Worm (Caenorhabditis elegans): ENCODE data around the gene oac-39.

oac-39 gene

ce11 chrV:251652-252051 is at the start of gene oac-39:
oac-39 (minus strand) TSS chrV:251752.
- no peak for TF ChIP-seq ZK546.5 (tag; optimal IDR thresholded peaks at IDR 0.05)
- TF ChIP-seq mdl-1 (tag; optimal IDR thresholded peaks at IDR 0.05) = no peak
- TF ChIP-seq T26A8.4 (GFP tag; IDR thresholded peaks at IDR 0.05) = no peak
- TF ChIP-seq egl-43 (GFP tag; IDR thresholded peaks at IDR 0.05) = no peak
- TF ChIP-seq mes-2 (tag; optimal IDR thresholded peaks at IDR 0.05; ENCODE audit: poor library complexity, severe bottlenecking) = no peak
- no peak for TF ChIP-seq nhr-76 (tag; optimal IDR thresholded peaks at IDR 0.05)
- TF ChIP-seq dmd-8 (GFP tag; IDR thresholded peaks at IDR 0.05) = no peak
- TF ChIP-seq arid-1 (GFP tag; conservative IDR thresholded peaks at IDR 0.05) = no peak
- no peak for TF ChIP-seq set-16 (GFP tag; IDR thresholded peaks at IDR 0.05)

- TF ChIP-seq daf-12 (tag; optimal IDR thresholded peaks at IDR 0.05) (no peak), set-16 (GFP tag; IDR thresholded peaks at IDR 0.05) (peak; percentile 92)
Measured at ce11 chrV:298395-298794, 46.8 kb upstream of the oac-39 start.

ce11 chrV:297424-297991 is 46.0 kb upstream of the oac-39 start, which contains the start of gene F33E11.2:
F33E11.2 (plus strand) TSS chrV:297947.
- TF ChIP-seq unc-62 (GFP tag; optimal IDR thresholded peaks at IDR 0.05 in 1 of 2) (peak in 1 of 2 experiments; percentile 91), unc-62 (tag; optimal IDR thresholded peaks at IDR 0.05) (no peak), unc-130 (GFP tag; optimal IDR thresholded peaks at IDR 0.05) (peak; percentile 37), mxl-2 (GFP tag; conservative IDR thresholded peaks at IDR 0.05) (no peak)

- TF ChIP-seq set-16 (GFP tag; IDR thresholded peaks at IDR 0.05) = peak; percentile 59; the same call in 1 of the 2 replicates
- no peak for TF ChIP-seq Y75B8A.6 (GFP tag; IDR thresholded peaks at IDR 0.05)
- TF ChIP-seq unc-62 (GFP tag; optimal IDR thresholded peaks at IDR 0.05 in 1 of 2) = peak in 1 of 2 experiments; percentile 50
- TF ChIP-seq unc-62 (tag; optimal IDR thresholded peaks at IDR 0.05) = no peak
Measured at ce11 chrV:295802-296201, 44.2 kb upstream of the oac-39 start.

- TF ChIP-seq lin-29 (GFP tag; IDR thresholded peaks at IDR 0.05) = no peak
- no peak for TF ChIP-seq lin-38 (GFP tag; IDR thresholded peaks at IDR 0.05)
- no peak for TF ChIP-seq ZK337.2 (GFP tag; IDR thresholded peaks at IDR 0.05)
- no peak for TF ChIP-seq nhr-42 (GFP tag; IDR thresholded peaks at IDR 0.05)
- no peak for TF ChIP-seq lin-39 (tag; optimal IDR thresholded peaks at IDR 0.05)
- TF ChIP-seq vab-7 (GFP tag; IDR thresholded peaks at IDR 0.05) = no peak
- no peak for TF ChIP-seq nhr-76 (tag; optimal IDR thresholded peaks at IDR 0.05)
- TF ChIP-seq ceh-44 (GFP tag; IDR thresholded peaks at IDR 0.05) = no peak
- TF ChIP-seq hif-1 (tag; optimal IDR thresholded peaks at IDR 0.05) = no peak
- TF ChIP-seq arid-1 (GFP tag; conservative IDR thresholded peaks at IDR 0.05) = no peak
- no peak for TF ChIP-seq dve-1 (tag; optimal IDR thresholded peaks at IDR 0.05; ENCODE audit: insufficient read depth)
- TF ChIP-seq T20F7.1 (GFP tag; optimal IDR thresholded peaks at IDR 0.05) = no peak
- no peak for TF ChIP-seq nhr-102 (tag; optimal IDR thresholded peaks at IDR 0.05)
- TF ChIP-seq spr-1 (tag; optimal IDR thresholded peaks at IDR 0.05) = no peak
- no peak for TF ChIP-seq nhr-6 (tag; optimal IDR thresholded peaks at IDR 0.05)
- TF ChIP-seq skn-1 (tag; optimal IDR thresholded peaks at IDR 0.05) = no peak
- TF ChIP-seq unc-130 (GFP tag; optimal IDR thresholded peaks at IDR 0.05) = no peak
- no peak for TF ChIP-seq fos-1 (tag; optimal IDR thresholded peaks at IDR 0.05)
- TF ChIP-seq fkh-10 (GFP tag; optimal IDR thresholded peaks at IDR 0.05) = no peak
Measured at ce11 chrV:285298-285697, 33.7 kb upstream of the oac-39 start.

- TF ChIP-seq snpc-4 (tag; optimal IDR thresholded peaks at IDR 0.05) (no peak), nhr-76 (tag; optimal IDR thresholded peaks at IDR 0.05) (no peak), nhr-25 (tag; optimal IDR thresholded peaks at IDR 0.05; ENCODE audit: borderline replicate concordance, insufficient read depth) (no peak), nhr-42 (GFP tag; IDR thresholded peaks at IDR 0.05) (no peak), zfp-3 (GFP tag; conservative IDR thresholded peaks at IDR 0.05) (no peak), ceh-20 (GFP tag; IDR thresholded peaks at IDR 0.05) (0 out of 2 replicates have a peak, but pooled peaks have one; percentile 35), T26A8.4 (GFP tag; IDR thresholded peaks at IDR 0.05) (no peak), hlh-11 (tag; optimal IDR thresholded peaks at IDR 0.05) (no peak), lin-39 (tag; optimal IDR thresholded peaks at IDR 0.05) (no peak), set-16 (GFP tag; IDR thresholded peaks at IDR 0.05) (peak; percentile 22; the same call in 1 of the 2 replicates), unc-62 (GFP tag; optimal IDR thresholded peaks at IDR 0.05 in 1 of 2) (peak in 1 of 2 experiments; percentile 41), unc-62 (tag; optimal IDR thresholded peaks at IDR 0.05) (no peak), daf-16 (GFP tag; optimal IDR thresholded peaks at IDR 0.05) (peak in 1 of 2 experiments; percentile 11), daf-16 (tag; optimal IDR thresholded peaks at IDR 0.05) (no peak), dve-1 (tag; optimal IDR thresholded peaks at IDR 0.05; ENCODE audit: insufficient read depth) (no peak), nhr-6 (tag; optimal IDR thresholded peaks at IDR 0.05) (no peak)
Measured at ce11 chrV:284808-285207, 33.3 kb upstream of the oac-39 start.
